Worm (Caenorhabditis elegans) whole organism, young adult: Measurements from ENCODE around the gene dac-1.

Experiments used
- C06A6.2 ChIP-seq: fragments of 200-800 bp; sonication (Bioruptor generic); conservative IDR thresholded peaks from 2 replicates; pipeline ENCODE4 v1.3.6; 2022; ENCODE audit warnings: missing genetic modification characterization, missing compliant biosample characterization
- Y79H2A.3 ChIP-seq: fragments of 200-800 bp; sonication (Bioruptor generic); conservative IDR thresholded peaks from 2 replicates; pipeline ENCODE4 v1.3.6; 2022; ENCODE audit warnings: missing genetic modification reagents, missing genetic modification characterization, missing compliant biosample characterization
- ama-1 ChIP-seq, 3 experiments: fragments of 150-350 bp in 1 of 3; sonication (generic microtip) in 2 of 3; optimal IDR thresholded peaks; 2 replicates each; lab custom pipeline; 2014 to 2018; ENCODE audit warnings: missing biosample characterization in 2 of 3, missing genetic modification characterization in 2 of 3, missing genetic modification reagents in 2 of 3
- nhr-27 ChIP-seq: fragments of 200-800 bp; sonication (Bioruptor generic); optimal IDR thresholded peaks from 2 replicates; lab custom pipeline; 2018; ENCODE audit warnings: mild to moderate bottlenecking, missing genetic modification characterization, moderate library complexity, missing compliant biosample characterization
- pha-4 ChIP-seq: fragments of 150-350 bp; sonication (generic microtip); optimal IDR thresholded peaks from 2 replicates; lab custom pipeline; 2014; ENCODE audit warnings: missing biosample characterization, missing genetic modification reagents, missing genetic modification characterization
- tbp1 ChIP-seq: fragments of 200-800 bp; sonication (Bioruptor generic); optimal IDR thresholded peaks from 2 replicates; lab custom pipeline; 2018; ENCODE audit warnings: mild to moderate bottlenecking, missing genetic modification characterization, missing compliant biosample characterization

DNA sequence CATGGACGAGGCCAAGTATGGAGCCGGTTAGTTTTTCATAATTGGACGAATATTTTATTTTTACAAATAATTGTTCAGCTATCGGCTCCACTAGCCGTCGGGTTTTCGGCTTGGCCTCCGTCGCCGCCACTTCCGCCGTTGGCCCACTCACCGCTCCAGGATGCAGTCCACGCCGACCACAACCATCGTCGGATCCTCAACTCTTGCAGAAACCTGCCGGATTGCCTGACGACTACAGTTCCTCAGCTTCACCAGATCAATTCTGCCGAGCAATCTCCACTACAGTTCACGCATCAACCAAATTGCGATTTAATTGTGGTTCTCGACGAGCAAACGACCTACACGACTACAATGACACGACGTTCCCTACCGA, 18.5 kb downstream of the dac-1 start:
- TF ChIP-seq nhr-27, result no peak
- TF ChIP-seq pha-4, result no peak
- TF ChIP-seq Y79H2A.3 (GFP tag; lab: Robert Waterston, UW), result no peak
- no peak; the same call in 1 of the 2 replicates for TF ChIP-seq C06A6.2 (GFP tag; lab: Robert Waterston, UW)
- TF ChIP-seq tbp1 (GFP tag; lab: Kevin White, UChicago), result no peak
- peak; percentile 33 for TF ChIP-seq ama-1 (optimal IDR thresholded peaks at IDR 0.05; lab: Kevin White, UChicago)
- no peak for TF ChIP-seq ama-1 (GFP tag; optimal IDR thresholded peaks at IDR 0.05; lab: Kevin White, UChicago)
